Worm (Caenorhabditis elegans) whole organism, L3 larva: Measurements from ENCODE around the gene ipla-1.

Experiments used
- R02D3.7 ChIP-seq: fragments of 150-350 bp; optimal IDR thresholded peaks from 2 replicates; lab custom pipeline; 2014; ENCODE audit warnings: missing biosample characterization, missing genetic modification characterization
- aly-2 ChIP-seq: fragments of 150-350 bp; optimal IDR thresholded peaks from 2 replicates; lab custom pipeline; 2014; ENCODE audit warnings: missing biosample characterization, missing genetic modification characterization
- ama-1 ChIP-seq: fragments of 150-350 bp; optimal IDR thresholded peaks from 2 replicates; lab custom pipeline; 2018
- daf-12 ChIP-seq: fragments of 150-350 bp; optimal IDR thresholded peaks from 2 replicates; lab custom pipeline; 2014; ENCODE audit warnings: missing biosample characterization, missing genetic modification reagents, missing genetic modification characterization
- elt-1 ChIP-seq: fragments of 150-350 bp; optimal IDR thresholded peaks from 2 replicates; lab custom pipeline; 2014; ENCODE audit warnings: missing biosample characterization, missing genetic modification characterization
- fos-1 ChIP-seq: fragments of 150-350 bp; optimal IDR thresholded peaks from 2 replicates; lab custom pipeline; 2014; ENCODE audit warnings: missing biosample characterization, missing genetic modification characterization
- mdl-1 ChIP-seq: fragments of 150-350 bp; optimal IDR thresholded peaks from 2 replicates; lab custom pipeline; 2014; ENCODE audit warnings: missing biosample characterization, missing genetic modification characterization
- nhr-11 ChIP-seq: fragments of 150-350 bp; optimal IDR thresholded peaks from 2 replicates; lab custom pipeline; 2014; ENCODE audit warnings: missing biosample characterization, missing genetic modification characterization
- nhr-28 ChIP-seq: fragments of 150-350 bp; optimal IDR thresholded peaks from 2 replicates; lab custom pipeline; 2014; ENCODE audit warnings: missing biosample characterization, missing genetic modification characterization
- pqm-1 ChIP-seq: fragments of 150-350 bp; optimal IDR thresholded peaks from 2 replicates; lab custom pipeline; 2017; ENCODE audit warnings: missing biosample characterization, missing genetic modification characterization, inconsistent platforms
- sea-2 ChIP-seq: fragments of 150-350 bp; sonication (generic microtip); optimal IDR thresholded peaks from 4 replicates; lab custom pipeline; 2014; ENCODE audit warnings: missing biosample characterization, missing genetic modification reagents, missing genetic modification characterization
- tbx-2 ChIP-seq: sonication (generic microtip); optimal IDR thresholded peaks from 2 replicates; lab custom pipeline; 2016; ENCODE audit warnings: mild to moderate bottlenecking, missing genetic modification characterization, missing compliant biosample characterization
- unc-39 ChIP-seq: sonication (generic microtip); optimal IDR thresholded peaks from 4 replicates; lab custom pipeline; 2017; ENCODE audit warnings: missing biosample characterization, missing genetic modification characterization
- ztf-11 ChIP-seq: fragments of 150-350 bp; optimal IDR thresholded peaks from 2 replicates; lab custom pipeline; 2014; ENCODE audit warnings: missing biosample characterization, missing genetic modification characterization

- TF ChIP-seq ama-1, result no peak
- no peak for TF ChIP-seq R02D3.7 (tag; lab: Kevin White, UChicago)
- no peak for TF ChIP-seq tbx-2
- TF ChIP-seq aly-2 (tag; lab: Kevin White, UChicago), result no peak
- TF ChIP-seq elt-1 (tag; lab: Kevin White, UChicago), result no peak
- no peak for TF ChIP-seq nhr-28 (tag; lab: Kevin White, UChicago)
- TF ChIP-seq sea-2 (GFP tag; lab: Kevin White, UChicago), result no peak
- TF ChIP-seq ztf-11 (tag; lab: Kevin White, UChicago), result no peak
- TF ChIP-seq pqm-1 (tag; lab: Kevin White, UChicago), result no peak
- TF ChIP-seq mdl-1 (tag; lab: Kevin White, UChicago), result no peak
- TF ChIP-seq daf-12 (tag; lab: Kevin White, UChicago), result no peak
- TF ChIP-seq fos-1 (tag; lab: Kevin White, UChicago), result no peak
- no peak for TF ChIP-seq nhr-11 (tag; lab: Kevin White, UChicago)
- TF ChIP-seq unc-39 (tag; lab: Kevin White, UChicago), result no peak
These were observed 50.4 kb downstream of the ipla-1 start, which contains the start of gene K07E1.1 for ce11 chrII:4550783-4551182.
